Fruit fly (Drosophila melanogaster) whole organism, pupa: ENCODE results near the gene CG33124.

Experiments
- CG10348 ChIP-seq: fragments of 200-800 bp; sonication (Bioruptor generic); IDR thresholded peaks from 2 replicates; pipeline ENCODE4 v1.3.6; 2022; ENCODE audit warnings: missing biosample characterization, missing genetic modification characterization
- CG12605 ChIP-seq: fragments of 200-800 bp; sonication (Bioruptor generic); IDR thresholded peaks from 2 replicates; pipeline ENCODE4 v1.3.6; 2022; ENCODE audit warnings: missing biosample characterization, missing genetic modification characterization
- CG13204 ChIP-seq: fragments of 200-800 bp; sonication (Bioruptor generic); optimal IDR thresholded peaks from 2 replicates; lab custom pipeline; 2018; ENCODE audit warnings: missing biosample characterization, mild to moderate bottlenecking, missing genetic modification characterization, moderate library complexity
- CG14655 ChIP-seq: fragments of 200-800 bp; sonication (Bioruptor generic); optimal IDR thresholded peaks from 3 replicates; lab custom pipeline; 2017; ENCODE audit warnings: mild to moderate bottlenecking, missing biosample characterization, missing genetic modification reagents, missing genetic modification characterization
- CG15710 ChIP-seq: fragments of 200-800 bp; sonication (Bioruptor generic); optimal IDR thresholded peaks from 2 replicates; lab custom pipeline; 2018; ENCODE audit warnings: missing biosample characterization, mild to moderate bottlenecking, missing genetic modification characterization, moderate library complexity
- CG17806 ChIP-seq: fragments of 200-800 bp; sonication (Bioruptor generic); optimal IDR thresholded peaks from 2 replicates; lab custom pipeline; 2018; ENCODE audit warnings: missing biosample characterization, mild to moderate bottlenecking, missing genetic modification characterization, moderate library complexity
- CG32121 ChIP-seq: fragments of 200-800 bp; sonication (Bioruptor generic); IDR thresholded peaks from 2 replicates; pipeline ENCODE4 v1.3.6; 2022; ENCODE audit warnings: missing biosample characterization, missing genetic modification characterization
- CG34367 ChIP-seq: fragments of 200-800 bp; sonication (Bioruptor generic); optimal IDR thresholded peaks from 2 replicates; lab custom pipeline; 2018; ENCODE audit warnings: missing biosample characterization, mild to moderate bottlenecking, missing genetic modification characterization
- CG4496 ChIP-seq: fragments of 200-800 bp; sonication (Bioruptor generic); IDR thresholded peaks from 3 replicates; pipeline ENCODE4 v1.3.6; 2022; ENCODE audit warnings: missing biosample characterization, missing genetic modification characterization
- CG8159 ChIP-seq: fragments of 200-800 bp; sonication (Bioruptor generic); optimal IDR thresholded peaks from 3 replicates; lab custom pipeline; 2018; ENCODE audit warnings: missing biosample characterization, mild to moderate bottlenecking, missing genetic modification characterization, moderate library complexity
- CG8301 ChIP-seq: fragments of 200-800 bp; sonication (Bioruptor generic); optimal IDR thresholded peaks from 2 replicates; lab custom pipeline; 2018; ENCODE audit warnings: missing biosample characterization, mild to moderate bottlenecking, missing genetic modification characterization
- CG9948 ChIP-seq: fragments of 200-800 bp; sonication (Bioruptor generic); optimal IDR thresholded peaks from 2 replicates; lab custom pipeline; 2018; ENCODE audit warnings: missing biosample characterization, mild to moderate bottlenecking, missing genetic modification characterization, moderate library complexity
- D1 ChIP-seq: fragments of 200-800 bp; sonication (Bioruptor generic); optimal IDR thresholded peaks from 2 replicates; lab custom pipeline; 2018; ENCODE audit warnings: missing biosample characterization, mild to moderate bottlenecking, missing genetic modification characterization, moderate library complexity
- EcR ChIP-seq: fragments of 200-800 bp; sonication (Bioruptor generic); optimal IDR thresholded peaks from 3 replicates; lab custom pipeline; 2019; ENCODE audit warnings: missing biosample characterization, missing genetic modification characterization, mild to moderate bottlenecking, moderate library complexity, missing genetic modification reagents
- Ets98B ChIP-seq: fragments of 200-800 bp; sonication (Bioruptor generic); IDR thresholded peaks from 2 replicates; pipeline ENCODE4 v1.3.6; 2022; ENCODE audit warnings: missing biosample characterization, missing genetic modification characterization
- Pif1A ChIP-seq: fragments of 200-800 bp; sonication (Bioruptor generic); optimal IDR thresholded peaks from 3 replicates; lab custom pipeline; 2016; ENCODE audit warnings: missing biosample characterization, missing genetic modification characterization
- Pif1B ChIP-seq: fragments of 200-800 bp; sonication (Bioruptor generic); optimal IDR thresholded peaks from 3 replicates; lab custom pipeline; 2016; ENCODE audit warnings: missing biosample characterization, missing genetic modification characterization
- Snoo ChIP-seq: fragments of 200-800 bp; sonication (Bioruptor generic); optimal IDR thresholded peaks from 3 replicates; lab custom pipeline; 2017; ENCODE audit warnings: missing biosample characterization, mild to moderate bottlenecking, missing genetic modification characterization, inconsistent platforms
- fd96Ca ChIP-seq: fragments of 200-800 bp; sonication (Bioruptor generic); IDR thresholded peaks from 3 replicates; pipeline ENCODE4 v1.3.6; 2022; ENCODE audit warnings: missing biosample characterization, missing genetic modification characterization
- gl ChIP-seq: fragments of 200-800 bp; sonication (Bioruptor generic); optimal IDR thresholded peaks from 2 replicates; lab custom pipeline; 2018; ENCODE audit warnings: missing biosample characterization, mild to moderate bottlenecking, missing genetic modification characterization
- rn ChIP-seq: fragments of 200-800 bp; sonication (Bioruptor generic); IDR thresholded peaks from 2 replicates; pipeline ENCODE4 v1.3.6; 2022; ENCODE audit warnings: missing biosample characterization, missing genetic modification characterization

The CG33124 gene

dm6 chr2L:2161244-2162243, 47.4 kb downstream of the CG33124 start:
- TF ChIP-seq CG8301 (tag; lab: Kevin White, UChicago) (peak; percentile 44), EcR (GFP tag; lab: Kevin White, UChicago) (peak; percentile 86), CG13204 (GFP tag; lab: Kevin White, UChicago) (peak; percentile 100), CG14655 (GFP tag; lab: Kevin White, UChicago) (no peak), Ets98B (no peak; the same call in 1 of the 2 replicates), Pif1B (GFP tag; lab: Kevin White, UChicago) (no peak), gl (tag; lab: Kevin White, UChicago) (no peak), CG15710 (tag; lab: Kevin White, UChicago) (peak; percentile 50), Pif1A (peak; percentile 14), CG8159 (tag; lab: Kevin White, UChicago) (peak; percentile 63), CG10348 (no peak), CG4496 (GFP tag; lab: Robert Waterston, UW) (no peak; the same call in none of the 3 replicates), rn (peak; percentile 37; the same call in 1 of the 2 replicates), fd96Ca (peak; percentile 39; the same call in 1 of the 3 replicates), CG12605 (GFP tag; lab: Robert Waterston, UW) (peak; percentile 28; the same call in 1 of the 2 replicates), CG17806 (tag; lab: Kevin White, UChicago) (peak; percentile 53), CG9948 (tag; lab: Kevin White, UChicago) (peak; percentile 68), CG32121 (GFP tag; lab: Robert Waterston, UW) (peak; percentile 39; the same call in 1 of the 2 replicates), CG34367 (peak; percentile 20), D1 (no peak), Snoo (tag; lab: Kevin White, UChicago) (peak; percentile 35)
